Fruit fly (Drosophila melanogaster) whole organism, embryonic: ENCODE measurements around the gene CG42835.

Experiments
- Adf1 ChIP-seq: fragments of 200-800 bp; sonication (Bioruptor generic); IDR thresholded peaks from 2 replicates; pipeline ENCODE4 v1.3.6; 2022; ENCODE audit warnings: missing biosample characterization, missing genetic modification characterization
- C15 ChIP-seq: fragments of 200-800 bp; sonication (Bioruptor generic); IDR thresholded peaks from 3 replicates; pipeline ENCODE4 v1.3.6; 2022; ENCODE audit warnings: missing biosample characterization, missing genetic modification characterization
- CG12769 ChIP-seq: fragments of 200-800 bp; sonication (Bioruptor generic); optimal IDR thresholded peaks from 2 replicates; lab custom pipeline; 2019; ENCODE audit warnings: missing biosample characterization, mild to moderate bottlenecking, missing genetic modification characterization, moderate library complexity
- CG17328 ChIP-seq: fragments of 200-800 bp; sonication (Bioruptor generic); IDR thresholded peaks from 2 replicates; pipeline ENCODE4 v1.3.6; 2022; ENCODE audit warnings: missing biosample characterization, missing genetic modification characterization
- CG17568 ChIP-seq: fragments of 200-800 bp; sonication (Bioruptor generic); optimal IDR thresholded peaks from 2 replicates; lab custom pipeline; 2018; ENCODE audit warnings: missing biosample characterization, mild to moderate bottlenecking, missing genetic modification characterization, moderate library complexity
- CG17829 ChIP-seq: fragments of 200-800 bp; optimal IDR thresholded peaks from 2 replicates; lab custom pipeline; 2019; ENCODE audit warnings: missing biosample characterization, mild to moderate bottlenecking, missing genetic modification characterization, moderate library complexity
- CG18476 ChIP-seq: fragments of 200-800 bp; sonication (Bioruptor generic); optimal IDR thresholded peaks from 2 replicates; lab custom pipeline; 2016; ENCODE audit warnings: missing biosample characterization, mild to moderate bottlenecking, missing genetic modification characterization
- CG2129 ChIP-seq: fragments of 200-800 bp; sonication (Bioruptor generic); IDR thresholded peaks from 2 replicates; pipeline ENCODE4 v1.3.6; 2022; ENCODE audit warnings: missing biosample characterization, missing genetic modification characterization; ENCODE audit not compliant: partially characterized antibody
- CG34224 ChIP-seq: fragments of 200-800 bp; sonication (Bioruptor generic); IDR thresholded peaks from 3 replicates; pipeline ENCODE4 v1.3.6; 2022; ENCODE audit warnings: missing biosample characterization, missing genetic modification characterization; ENCODE audit not compliant: partially characterized antibody
- CG3995 ChIP-seq: fragments of 200-800 bp; sonication (Bioruptor generic); optimal IDR thresholded peaks from 3 replicates; lab custom pipeline; 2016; ENCODE audit warnings: missing biosample characterization, missing genetic modification characterization
- CG42726 ChIP-seq: fragments of 200-800 bp; sonication (Bioruptor generic); IDR thresholded peaks from 2 replicates; pipeline ENCODE4 v1.3.6; 2022; ENCODE audit warnings: missing biosample characterization, missing genetic modification characterization; ENCODE audit not compliant: partially characterized antibody
- CG6813 ChIP-seq: fragments of 200-800 bp; sonication (Bioruptor generic); optimal IDR thresholded peaks from 2 replicates; lab custom pipeline; 2017; ENCODE audit warnings: missing biosample characterization, missing genetic modification characterization, mild to moderate bottlenecking, moderate library complexity, missing genetic modification reagents
- CG7372 ChIP-seq: fragments of 200-800 bp; sonication (Bioruptor generic); IDR thresholded peaks from 2 replicates; pipeline ENCODE4 v1.3.6; 2022; ENCODE audit warnings: missing biosample characterization, missing genetic modification characterization
- CG7839 ChIP-seq: fragments of 200-800 bp; sonication (Bioruptor generic); optimal IDR thresholded peaks from 3 replicates; lab custom pipeline; 2018; ENCODE audit warnings: missing biosample characterization, mild to moderate bottlenecking, missing genetic modification characterization, moderate library complexity
- CG8765 ChIP-seq: fragments of 200-800 bp; sonication (Bioruptor generic); IDR thresholded peaks from 2 replicates; pipeline ENCODE4 v1.3.6; 2022; ENCODE audit warnings: missing biosample characterization, missing genetic modification characterization
- CG8924 ChIP-seq: fragments of 200-800 bp; optimal IDR thresholded peaks from 3 replicates; lab custom pipeline; 2019; ENCODE audit warnings: missing biosample characterization, mild to moderate bottlenecking, missing genetic modification characterization, moderate library complexity
- CG9437 ChIP-seq: fragments of 200-800 bp; sonication (Bioruptor generic); optimal IDR thresholded peaks from 2 replicates; lab custom pipeline; 2018; ENCODE audit warnings: missing biosample characterization, mild to moderate bottlenecking, missing genetic modification characterization
- CHES-1-like ChIP-seq: fragments of 200-800 bp; sonication (Bioruptor generic); optimal IDR thresholded peaks from 2 replicates; lab custom pipeline; 2016; ENCODE audit warnings: missing biosample characterization, missing genetic modification characterization
- CTCF ChIP-seq: fragments of 200-800 bp; sonication (Bioruptor generic); optimal IDR thresholded peaks from 2 replicates; lab custom pipeline; 2017; ENCODE audit warnings: missing biosample characterization, mild to moderate bottlenecking, missing genetic modification characterization, moderate library complexity
- Dp ChIP-seq: fragments of 200-800 bp; sonication (Bioruptor generic); optimal IDR thresholded peaks from 2 replicates; lab custom pipeline; 2018; ENCODE audit warnings: missing biosample characterization, mild to moderate bottlenecking, missing genetic modification characterization, moderate library complexity
- GATAe ChIP-seq: fragments of 200-800 bp; sonication (Bioruptor generic); conservative IDR thresholded peaks from 2 replicates; pipeline ENCODE4 v1.3.6; 2022; ENCODE audit warnings: missing biosample characterization, missing genetic modification characterization
- MESR4 ChIP-seq: fragments of 200-800 bp; sonication (Bioruptor generic); optimal IDR thresholded peaks from 2 replicates; lab custom pipeline; 2018; ENCODE audit warnings: missing biosample characterization, mild to moderate bottlenecking, missing genetic modification characterization, moderate library complexity
- Mrtf ChIP-seq: fragments of 200-800 bp; sonication (Bioruptor generic); IDR thresholded peaks from 3 replicates; pipeline ENCODE4 v1.3.6; 2022; ENCODE audit warnings: missing biosample characterization, missing genetic modification characterization
- Oaz ChIP-seq: fragments of 200-800 bp; sonication (Bioruptor generic); IDR thresholded peaks from 2 replicates; pipeline ENCODE4 v1.3.6; 2022; ENCODE audit warnings: missing biosample characterization, missing genetic modification characterization
- Poxn ChIP-seq: fragments of 200-800 bp; sonication (Bioruptor generic); IDR thresholded peaks from 2 replicates; pipeline ENCODE4 v1.3.6; 2022; ENCODE audit warnings: missing biosample characterization, missing genetic modification characterization
- Sox102F ChIP-seq: fragments of 200-800 bp; sonication (Bioruptor generic); optimal IDR thresholded peaks from 2 replicates; lab custom pipeline; 2018; ENCODE audit warnings: missing biosample characterization, mild to moderate bottlenecking, missing genetic modification characterization, moderate library complexity
- Ssrp ChIP-seq: fragments of 200-800 bp; sonication (Bioruptor generic); optimal IDR thresholded peaks from 2 replicates; lab custom pipeline; 2018; ENCODE audit warnings: missing biosample characterization, mild to moderate bottlenecking, missing genetic modification characterization, moderate library complexity
- Taf1 ChIP-seq: fragments of 200-800 bp; sonication (Bioruptor generic); IDR thresholded peaks from 2 replicates; pipeline ENCODE4 v1.3.6; 2022; ENCODE audit warnings: missing biosample characterization, missing genetic modification characterization
- ap ChIP-seq: fragments of 200-800 bp; sonication (Bioruptor generic); IDR thresholded peaks from 2 replicates; pipeline ENCODE4 v1.3.6; 2022; ENCODE audit warnings: missing biosample characterization, missing genetic modification characterization
- ash1 ChIP-seq: fragments of 200-800 bp; sonication (Bioruptor generic); optimal IDR thresholded peaks from 2 replicates; lab custom pipeline; 2018; ENCODE audit warnings: missing biosample characterization, mild to moderate bottlenecking, missing genetic modification characterization
- ato ChIP-seq: fragments of 200-800 bp; sonication (Bioruptor generic); IDR thresholded peaks from 2 replicates; pipeline ENCODE4 v1.3.6; 2022; ENCODE audit warnings: missing biosample characterization, missing genetic modification characterization; ENCODE audit not compliant: partially characterized antibody
- bsh ChIP-seq, 2 experiments: fragments of 200-800 bp; sonication (Bioruptor generic); optimal IDR thresholded peaks; 2 replicates each; lab custom pipeline; 2017 to 2018; ENCODE audit warnings: mild to moderate bottlenecking in 2 of 2, missing biosample characterization in 2 of 2, missing genetic modification characterization in 2 of 2, moderate library complexity in 1 of 2
- dm ChIP-seq: fragments of 200-800 bp; sonication (Bioruptor generic); optimal IDR thresholded peaks from 3 replicates; lab custom pipeline; 2016; ENCODE audit warnings: missing biosample characterization, missing genetic modification characterization
- eve ChIP-seq, 2 experiments: fragments of >200 bp; optimal IDR thresholded peaks; 2 replicates each; lab custom pipeline; 2017; ENCODE audit warnings: missing biosample characterization in 2 of 2, missing genetic modification characterization in 2 of 2
- fd102C ChIP-seq: fragments of 200-800 bp; sonication (Bioruptor generic); optimal IDR thresholded peaks from 2 replicates; lab custom pipeline; 2018; ENCODE audit warnings: missing biosample characterization, mild to moderate bottlenecking, missing genetic modification characterization, moderate library complexity
- fd64A ChIP-seq: fragments of 200-800 bp; sonication (Bioruptor generic); optimal IDR thresholded peaks from 3 replicates; lab custom pipeline; 2018; ENCODE audit warnings: missing biosample characterization, mild to moderate bottlenecking, missing genetic modification characterization
- ham ChIP-seq: fragments of 200-800 bp; sonication (Bioruptor generic); IDR thresholded peaks from 2 replicates; pipeline ENCODE4 v1.3.6; 2022; ENCODE audit warnings: missing biosample characterization, missing genetic modification characterization
- jing ChIP-seq: fragments of 200-800 bp; sonication (Bioruptor generic); optimal IDR thresholded peaks from 2 replicates; lab custom pipeline; 2018; ENCODE audit warnings: missing biosample characterization, mild to moderate bottlenecking, missing genetic modification characterization
- klu ChIP-seq: fragments of 200-800 bp; sonication (Bioruptor generic); IDR thresholded peaks from 2 replicates; pipeline ENCODE4 v1.3.6; 2022; ENCODE audit warnings: missing biosample characterization, missing genetic modification characterization
- kni ChIP-seq: fragments of 200-800 bp; sonication (Bioruptor generic); optimal IDR thresholded peaks from 3 replicates; lab custom pipeline; 2017; ENCODE audit warnings: mild to moderate bottlenecking, missing biosample characterization, missing genetic modification reagents, missing genetic modification characterization
- knrl ChIP-seq: fragments of 200-800 bp; sonication (Bioruptor generic); IDR thresholded peaks from 3 replicates; pipeline ENCODE4 v1.3.6; 2022; ENCODE audit warnings: missing biosample characterization, missing genetic modification characterization; ENCODE audit not compliant: partially characterized antibody
- oc ChIP-seq: fragments of 200-800 bp; sonication (Bioruptor generic); optimal IDR thresholded peaks from 2 replicates; lab custom pipeline; 2018; ENCODE audit warnings: missing biosample characterization, mild to moderate bottlenecking, missing genetic modification characterization, moderate library complexity
- otp ChIP-seq: fragments of 200-800 bp; sonication (Bioruptor generic); IDR thresholded peaks from 3 replicates; pipeline ENCODE4, ENCODE4 v1.3.6; 2022; ENCODE audit warnings: missing biosample characterization, missing genetic modification characterization
- psq ChIP-seq: fragments of 200-800 bp; sonication (Bioruptor generic); optimal IDR thresholded peaks from 2 replicates; lab custom pipeline; 2017; ENCODE audit warnings: missing biosample characterization, missing genetic modification characterization
- pum ChIP-seq: fragments of 200-800 bp; sonication (Bioruptor generic); optimal IDR thresholded peaks from 2 replicates; lab custom pipeline; 2016; ENCODE audit warnings: missing biosample characterization, missing genetic modification characterization
- rib ChIP-seq: fragments of 200-800 bp; sonication (Bioruptor generic); IDR thresholded peaks from 2 replicates; pipeline ENCODE4 v1.3.6; 2022; ENCODE audit warnings: missing biosample characterization, missing genetic modification characterization
- shn ChIP-seq: fragments of 200-800 bp; sonication (Bioruptor generic); optimal IDR thresholded peaks from 3 replicates; lab custom pipeline; 2016; ENCODE audit warnings: missing biosample characterization, missing genetic modification characterization
- slbo ChIP-seq: fragments of 200-800 bp; sonication (Bioruptor generic); IDR thresholded peaks from 2 replicates; pipeline ENCODE4 v1.3.6; 2022; ENCODE audit warnings: missing biosample characterization, missing genetic modification characterization
- unpg ChIP-seq: fragments of 200-800 bp; sonication (Bioruptor generic); optimal IDR thresholded peaks from 3 replicates; lab custom pipeline; 2018; ENCODE audit warnings: missing biosample characterization, mild to moderate bottlenecking, missing genetic modification characterization, moderate library complexity
- z ChIP-seq: fragments of 200-800 bp; sonication (Bioruptor generic); IDR thresholded peaks from 3 replicates; pipeline ENCODE4 v1.3.6; 2022; ENCODE audit warnings: missing biosample characterization, missing genetic modification characterization
- zen2 ChIP-seq: fragments of 200-800 bp; sonication (Bioruptor generic); IDR thresholded peaks from 3 replicates; pipeline ENCODE4 v1.3.6; 2022; ENCODE audit warnings: missing biosample characterization, missing genetic modification characterization; ENCODE audit not compliant: partially characterized antibody

The CG42835 gene

DNA sequence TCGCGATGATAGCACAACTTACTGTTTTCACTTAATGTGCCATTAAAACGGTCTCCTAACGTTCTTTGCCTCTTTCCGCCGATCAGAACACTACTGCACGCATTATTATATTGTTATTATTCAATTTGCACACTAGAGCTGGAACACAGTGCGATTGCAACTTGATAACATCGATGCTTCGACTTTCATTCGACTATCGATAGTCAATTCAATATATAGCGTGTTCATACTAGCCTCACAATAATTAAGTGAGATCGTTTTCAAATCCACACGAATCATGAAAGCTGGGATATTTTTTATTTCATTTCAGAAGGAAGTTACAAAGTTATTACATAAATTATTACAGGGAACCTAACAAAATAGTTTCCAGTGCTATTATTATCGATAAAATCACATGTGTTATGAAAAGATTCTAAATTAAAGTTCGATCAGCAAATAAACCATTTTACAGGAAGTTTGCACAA lies 19.1 kb upstream of the CG42835 start (continued):
- peak; percentile 72 for TF ChIP-seq CG12769 (tag; lab: Kevin White, UChicago)
- TF ChIP-seq CG17568 (GFP tag; lab: Kevin White, UChicago): no peak
- TF ChIP-seq ato (GFP tag; lab: Robert Waterston, UW): peak; percentile 81
- peak; percentile 62 for TF ChIP-seq Sox102F (GFP tag; lab: Kevin White, UChicago)
- no peak for TF ChIP-seq CTCF
- peak; percentile 57 for TF ChIP-seq Dp
- peak; percentile 49 for TF ChIP-seq unpg (GFP tag; lab: Kevin White, UChicago)
- TF ChIP-seq pum (GFP tag; lab: Kevin White, UChicago): peak; percentile 52
- no peak for TF ChIP-seq Ssrp (tag; lab: Kevin White, UChicago)
- no peak for TF ChIP-seq CG7372 (GFP tag; lab: Robert Waterston, UW)
- no peak for TF ChIP-seq Taf1 (GFP tag; lab: Robert Waterston, UW)
- TF ChIP-seq CG17829 (tag; lab: Kevin White, UChicago): peak; percentile 48
- TF ChIP-seq bsh (GFP tag; optimal IDR thresholded peaks at IDR 0.05; lab: Kevin White, UChicago): peak in 1 of 2 experiments; percentile 12
- no peak for TF ChIP-seq z (GFP tag; lab: Robert Waterston, UW)
- TF ChIP-seq CG34224 (GFP tag; lab: Robert Waterston, UW): peak; percentile 77; the same call in 1 of the 3 replicates
- TF ChIP-seq psq: no peak
- TF ChIP-seq CG9437: peak; percentile 24
- TF ChIP-seq CG3995 (GFP tag; lab: Kevin White, UChicago): peak; percentile 45
- TF ChIP-seq CG8924 (tag; lab: Kevin White, UChicago): peak; percentile 66
- no peak for TF ChIP-seq otp
- no peak for TF ChIP-seq CG8765 (GFP tag; lab: Robert Waterston, UW)
- TF ChIP-seq Poxn (GFP tag; lab: Robert Waterston, UW): no peak
- TF ChIP-seq knrl (GFP tag; lab: Robert Waterston, UW): peak; percentile 86
- TF ChIP-seq CHES-1-like: peak; percentile 67
- TF ChIP-seq Oaz (GFP tag; lab: Robert Waterston, UW): no peak
- peak; percentile 14; the same call in 1 of the 2 replicates for TF ChIP-seq GATAe
- TF ChIP-seq fd64A (GFP tag; lab: Kevin White, UChicago): no peak
- TF ChIP-seq eve (GFP tag; optimal IDR thresholded peaks at IDR 0.05; lab: Kevin White, UChicago): no peak
- no peak for TF ChIP-seq Mrtf (GFP tag; lab: Robert Waterston, UW)
- peak; percentile 63; the same call in 1 of the 3 replicates for TF ChIP-seq zen2 (GFP tag; lab: Robert Waterston, UW)
- TF ChIP-seq CG17328 (GFP tag; lab: Robert Waterston, UW): 0 out of 2 replicates have a peak, but pooled peaks have one; percentile 22
- TF ChIP-seq CG2129 (GFP tag; lab: Robert Waterston, UW): 0 out of 2 replicates have a peak, but pooled peaks have one; percentile 19
- peak; percentile 21 for TF ChIP-seq dm
- peak; percentile 43; the same call in 1 of the 2 replicates for TF ChIP-seq CG42726
- peak; percentile 54 for TF ChIP-seq shn (GFP tag; lab: Kevin White, UChicago)
- TF ChIP-seq CG18476 (GFP tag; lab: Kevin White, UChicago): peak; percentile 23
- TF ChIP-seq CG6813 (GFP tag; lab: Kevin White, UChicago): no peak
- TF ChIP-seq rib (GFP tag; lab: Robert Waterston, UW): peak; percentile 69
- TF ChIP-seq fd102C (GFP tag; lab: Kevin White, UChicago): no peak
- TF ChIP-seq C15: no peak
- TF ChIP-seq CG7839: peak; percentile 62
- no peak for TF ChIP-seq oc
- TF ChIP-seq kni (GFP tag; lab: Kevin White, UChicago): no peak
- TF ChIP-seq slbo (GFP tag; lab: Robert Waterston, UW): peak; percentile 67
- peak; percentile 56 for TF ChIP-seq MESR4 (GFP tag; lab: Kevin White, UChicago)
- TF ChIP-seq ap (GFP tag; lab: Robert Waterston, UW): no peak
- TF ChIP-seq klu: no peak
- TF ChIP-seq ash1: no peak
- TF ChIP-seq ham: no peak
- no peak for TF ChIP-seq Adf1 (GFP tag; lab: Robert Waterston, UW)
- TF ChIP-seq jing (GFP tag; lab: Kevin White, UChicago): no peak
